Fruit fly (Drosophila melanogaster): ENCODE results near the gene CG2120.

DNA sequence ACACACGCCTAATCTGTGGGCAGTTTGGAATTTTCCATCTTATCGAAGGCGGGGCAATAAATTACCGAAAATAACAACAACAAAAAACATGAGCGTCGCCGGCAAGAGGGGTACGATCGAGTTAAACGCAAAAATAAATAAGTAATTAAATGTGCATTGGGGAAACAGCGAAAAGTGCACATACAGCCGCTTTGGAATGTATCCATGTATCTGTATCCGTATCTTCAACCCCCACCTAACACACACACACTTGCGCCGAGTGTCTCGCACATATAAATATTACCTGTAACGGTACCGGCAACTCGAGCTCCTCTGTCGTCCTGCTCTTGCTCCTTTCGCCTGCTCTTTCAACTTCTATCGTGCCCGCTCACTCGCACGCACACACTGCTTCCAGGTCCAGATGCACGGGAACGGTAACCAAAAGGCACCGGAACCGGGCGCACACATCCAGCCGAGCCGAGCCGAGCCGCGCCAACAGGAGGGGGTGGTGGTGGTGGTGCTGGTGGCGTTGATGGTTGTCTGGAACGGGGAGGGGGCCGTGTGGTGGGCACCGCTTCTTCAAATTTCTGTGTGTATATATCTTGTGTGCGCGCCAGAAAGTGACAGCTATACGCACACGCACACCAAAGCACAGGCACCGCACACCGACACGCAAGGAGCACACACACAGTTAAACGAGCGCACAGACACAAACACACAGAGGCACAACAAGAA, 5.9 kb downstream of the CG2120 start:
- TF ChIP-seq h (optimal IDR thresholded peaks at IDR 0.05): no peak
- TF ChIP-seq Sin3A (optimal IDR thresholded peaks at IDR 0.05): no peak
- no peak for TF ChIP-seq ttk (optimal IDR thresholded peaks at IDR 0.05)
